Worm (Caenorhabditis elegans) whole organism, L1 larva: ENCODE results near the gene cyp-35B3.
A peak's percentile ranks its signal among the peaks of the same experiment; 100 is the strongest.

ENCODE experiments used
- C04F5.9 ChIP-seq: sonication (generic microtip); optimal IDR thresholded peaks from 2 replicates; lab custom pipeline; 2016; ENCODE audit warnings: missing genetic modification characterization, missing compliant biosample characterization
- F16B12.6 ChIP-seq: fragments of 150-350 bp; optimal IDR thresholded peaks from 2 replicates; lab custom pipeline; 2014; ENCODE audit warnings: missing biosample characterization, missing genetic modification characterization
- aha-1 ChIP-seq: fragments of 150-350 bp; optimal IDR thresholded peaks from 2 replicates; lab custom pipeline; 2014; ENCODE audit warnings: missing biosample characterization, missing genetic modification characterization
- alr-1 ChIP-seq: fragments of 200-800 bp; sonication (Bioruptor generic); optimal IDR thresholded peaks from 2 replicates; lab custom pipeline; 2018; ENCODE audit warnings: borderline replicate concordance, mild to moderate bottlenecking, missing genetic modification characterization, missing compliant biosample characterization
- blmp-1 ChIP-seq: fragments of 150-350 bp; optimal IDR thresholded peaks from 2 replicates; lab custom pipeline; 2014; ENCODE audit warnings: missing biosample characterization, missing genetic modification characterization
- ceh-63 ChIP-seq: fragments of 200-800 bp; sonication (Bioruptor generic); optimal IDR thresholded peaks from 2 replicates; lab custom pipeline; 2018; ENCODE audit warnings: mild to moderate bottlenecking, missing genetic modification characterization, missing compliant biosample characterization
- ceh-82 ChIP-seq, 3 experiments: fragments of 150-350 bp in 1 of 3; sonication (generic microtip) in 2 of 3; optimal IDR thresholded peaks; 2 replicates each; lab custom pipeline; 2014 to 2017; ENCODE audit warnings: missing biosample characterization in 3 of 3, missing genetic modification characterization in 3 of 3
- ceh-88 ChIP-seq: fragments of 200-800 bp; sonication (Bioruptor generic); IDR thresholded peaks from 2 replicates; pipeline ENCODE4 v1.3.6; 2022; ENCODE audit warnings: missing genetic modification characterization, missing compliant biosample characterization
- ces-1 ChIP-seq: fragments of 150-350 bp; optimal IDR thresholded peaks from 2 replicates; lab custom pipeline; 2014; ENCODE audit warnings: missing biosample characterization, missing genetic modification reagents, missing genetic modification characterization
- dsc-1 ChIP-seq: sonication (generic microtip); optimal IDR thresholded peaks from 2 replicates; lab custom pipeline; 2016; ENCODE audit warnings: mild to moderate bottlenecking, missing genetic modification characterization, missing compliant biosample characterization
- efl-1 ChIP-seq, 4 experiments: fragments of 150-350 bp; optimal IDR thresholded peaks in 3 of 4; peaks in 1 of 4; 1 replicate in 1 of 4; 2 replicates in 3 of 4; lab custom pipeline; 2014; ENCODE audit warnings: missing biosample characterization in 2 of 4, missing genetic modification characterization in 2 of 4, missing genetic modification reagents in 2 of 4
- egl-13 ChIP-seq: sonication (generic microtip); optimal IDR thresholded peaks from 2 replicates; lab custom pipeline; 2016; ENCODE audit warnings: missing genotype, missing genetic modification reagents, missing genetic modification characterization, missing compliant biosample characterization
- elt-3 ChIP-seq, 6 experiments: fragments of 150-350 bp in 1 of 6; sonication (generic microtip); optimal IDR thresholded peaks; 2 replicates each; lab custom pipeline; 2017 to 2018; ENCODE audit warnings: missing biosample characterization in 6 of 6, missing genetic modification characterization in 6 of 6, inconsistent platforms in 1 of 6
- hlh-17 ChIP-seq: fragments of 200-800 bp; sonication (Bioruptor generic); optimal IDR thresholded peaks from 2 replicates; lab custom pipeline; 2018; ENCODE audit warnings: missing genetic modification characterization, mild to moderate bottlenecking, missing compliant biosample characterization, moderate library complexity, borderline replicate concordance
- lin-14 ChIP-seq: fragments of 200-800 bp; sonication (Bioruptor generic); optimal IDR thresholded peaks from 2 replicates; lab custom pipeline; 2018; ENCODE audit warnings: mild to moderate bottlenecking, missing genetic modification characterization, moderate library complexity, missing compliant biosample characterization
- lin-35 ChIP-seq, 2 experiments: fragments of 150-350 bp; optimal IDR thresholded peaks; 2 replicates each; lab custom pipeline; 2014; ENCODE audit warnings: missing biosample characterization in 2 of 2, missing genetic modification characterization in 2 of 2, missing genetic modification reagents in 2 of 2
- lir-3 ChIP-seq: sonication (generic microtip); optimal IDR thresholded peaks from 2 replicates; lab custom pipeline; 2016; ENCODE audit warnings: mild to moderate bottlenecking, missing genetic modification characterization, moderate library complexity, missing compliant biosample characterization; ENCODE audit not compliant: poor library complexity
- mep-1 ChIP-seq: fragments of 150-350 bp; optimal IDR thresholded peaks from 2 replicates; lab custom pipeline; 2014; ENCODE audit warnings: missing biosample characterization, missing genetic modification characterization
- nhr-11 ChIP-seq: fragments of 150-350 bp; optimal IDR thresholded peaks from 2 replicates; lab custom pipeline; 2014; ENCODE audit warnings: missing biosample characterization, missing genetic modification characterization
- nhr-12 ChIP-seq: sonication (generic microtip); optimal IDR thresholded peaks from 2 replicates; lab custom pipeline; 2017; ENCODE audit warnings: missing biosample characterization, missing genetic modification characterization
- nhr-47 ChIP-seq: sonication (generic microtip); optimal IDR thresholded peaks from 2 replicates; lab custom pipeline; 2016; ENCODE audit warnings: mild to moderate bottlenecking, missing genetic modification characterization, moderate library complexity, missing compliant biosample characterization
- nhr-71 ChIP-seq: sonication (generic microtip); optimal IDR thresholded peaks from 2 replicates; lab custom pipeline; 2016; ENCODE audit warnings: mild to moderate bottlenecking, missing genetic modification characterization, moderate library complexity, missing compliant biosample characterization
- nhr-76 ChIP-seq: sonication (generic microtip); optimal IDR thresholded peaks from 2 replicates; lab custom pipeline; 2017; ENCODE audit warnings: missing biosample characterization, missing genetic modification characterization
- nhr-77 ChIP-seq: fragments of 150-350 bp; optimal IDR thresholded peaks from 2 replicates; lab custom pipeline; 2014; ENCODE audit warnings: missing biosample characterization, missing genetic modification characterization
- nhr-84 ChIP-seq: sonication (generic microtip); optimal IDR thresholded peaks from 2 replicates; lab custom pipeline; 2017; ENCODE audit warnings: missing biosample characterization, missing genetic modification characterization
- nhr-85 ChIP-seq: sonication (generic microtip); peaks from one replicate; lab custom pipeline; 2016; ENCODE audit warnings: missing genetic modification characterization, inconsistent platforms, missing compliant biosample characterization
- nhr-90 ChIP-seq: sonication (generic microtip); optimal IDR thresholded peaks from 2 replicates; lab custom pipeline; 2016; ENCODE audit warnings: mild to moderate bottlenecking, missing genetic modification characterization, missing compliant biosample characterization; ENCODE audit not compliant: poor library complexity
- pqm-1 ChIP-seq: sonication (generic microtip); optimal IDR thresholded peaks from 3 replicates; lab custom pipeline; 2017; ENCODE audit warnings: missing biosample characterization, missing genetic modification characterization
- skn-1 ChIP-seq: fragments of 150-350 bp; optimal IDR thresholded peaks from 2 replicates; lab custom pipeline; 2014; ENCODE audit warnings: missing biosample characterization, missing genetic modification characterization
- sox-4 ChIP-seq: sonication (generic microtip); optimal IDR thresholded peaks from 2 replicates; lab custom pipeline; 2016; ENCODE audit warnings: missing genetic modification characterization, missing compliant biosample characterization
- sup-37 ChIP-seq: fragments of 200-800 bp; sonication (Bioruptor generic); optimal IDR thresholded peaks from 2 replicates; lab custom pipeline; 2018; ENCODE audit warnings: mild to moderate bottlenecking, missing genetic modification characterization, missing compliant biosample characterization
- swsn-7 ChIP-seq: sonication (generic microtip); optimal IDR thresholded peaks from 2 replicates; lab custom pipeline; 2016; ENCODE audit warnings: missing genetic modification characterization, missing compliant biosample characterization
- unc-86 ChIP-seq: sonication (generic microtip); optimal IDR thresholded peaks from 2 replicates; lab custom pipeline; 2016; ENCODE audit warnings: missing genetic modification characterization, missing compliant biosample characterization
- unc-98 ChIP-seq: fragments of 200-800 bp; sonication (Bioruptor generic); IDR thresholded peaks from 2 replicates; pipeline ENCODE4 v1.3.6; 2022; ENCODE audit warnings: missing genetic modification characterization, missing compliant biosample characterization
- zag-1 ChIP-seq: fragments of 150-350 bp; optimal IDR thresholded peaks from 2 replicates; lab custom pipeline; 2014; ENCODE audit warnings: missing biosample characterization, missing genetic modification characterization
- ztf-11 ChIP-seq, 2 experiments: sonication (generic microtip); optimal IDR thresholded peaks; 2 replicates each; lab custom pipeline; 2016 to 2017; ENCODE audit warnings: missing genetic modification characterization in 2 of 2, missing biosample characterization in 1 of 2, missing compliant biosample characterization in 1 of 2
- ztf-4 ChIP-seq: fragments of 150-350 bp; optimal IDR thresholded peaks from 2 replicates; lab custom pipeline; 2014; ENCODE audit warnings: missing biosample characterization, missing genetic modification characterization

The cyp-35B3 gene

DNA sequence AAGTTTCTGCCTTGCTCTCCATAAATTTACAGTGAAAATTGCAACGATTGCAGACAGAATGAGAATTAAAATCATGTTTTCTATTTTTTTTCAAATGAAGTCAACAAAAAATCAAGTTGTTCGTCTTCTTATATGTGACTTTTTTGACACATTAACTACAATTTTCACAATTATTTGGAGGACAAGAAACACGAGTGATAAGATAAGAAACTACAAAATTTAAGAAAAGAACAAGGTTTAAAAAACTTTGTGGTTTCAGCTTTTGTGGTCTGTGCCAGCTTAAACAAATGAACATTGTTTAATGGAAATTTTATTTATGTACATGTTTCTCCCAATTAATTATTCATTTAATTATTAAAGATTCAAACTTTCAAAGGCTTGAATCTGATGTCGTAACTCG, 25.3 kb downstream of the cyp-35B3 start, which contains the start of gene cyp-34A9 (continued):
- no peak for TF ChIP-seq alr-1 (tag; lab: Kevin White, UChicago)
- no peak for TF ChIP-seq nhr-77
- TF ChIP-seq nhr-11 (tag; lab: Kevin White, UChicago): no peak
- TF ChIP-seq, all 84 proteins: peak for 7

DNA sequence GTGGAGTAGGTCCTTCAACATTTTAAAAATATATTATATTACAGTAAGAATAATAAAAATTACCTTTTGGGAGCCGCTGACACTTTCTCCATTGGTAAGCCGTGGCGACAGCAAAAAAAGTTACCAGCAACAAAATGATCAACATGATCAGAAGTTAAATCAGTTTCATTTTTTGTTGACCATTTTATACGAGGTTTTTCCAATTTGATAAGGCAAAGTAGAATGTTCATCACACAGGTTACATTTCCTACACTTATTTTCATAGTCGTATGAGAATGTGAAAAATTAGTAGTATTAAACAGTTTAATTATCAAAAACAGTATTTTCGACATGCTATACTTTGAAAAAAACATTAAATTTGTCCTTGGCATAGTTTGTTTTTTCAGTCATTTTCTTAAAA, 27.7 kb downstream of the cyp-35B3 start, which contains the start of gene cyp-34A10:
cyp-34A10 (minus strand) TSS at position 146 of the 400 bp plus-strand sequence.
- TF ChIP-seq nhr-84 (no peak), pqm-1 (tag; lab: Kevin White, UChicago) (no peak), nhr-47 (tag; lab: Kevin White, UChicago) (no peak), nhr-11 (tag; lab: Kevin White, UChicago) (no peak), elt-3 (tag; optimal IDR thresholded peaks at IDR 0.05; lab: Kevin White, UChicago) (no peak), nhr-71 (tag; lab: Kevin White, UChicago) (no peak), dsc-1 (no peak), sox-4 (tag; lab: Kevin White, UChicago) (no peak), ceh-82 (tag; optimal IDR thresholded peaks at IDR 0.05; lab: Kevin White, UChicago) (no peak)

ce11 chrV:3974361-3974760, 29.2 kb downstream of the cyp-35B3 start, which contains the start of gene str-82:
TSS of gene str-82 (plus strand) at chrV:3974661.
- TF ChIP-seq hlh-17 (GFP tag; lab: Kevin White, UChicago): no peak
- TF ChIP-seq nhr-12 (tag; lab: Kevin White, UChicago): no peak
- TF ChIP-seq ztf-4: no peak
- TF ChIP-seq mep-1 (tag; lab: Kevin White, UChicago): no peak
- TF ChIP-seq nhr-11 (tag; lab: Kevin White, UChicago): no peak
- TF ChIP-seq sup-37: no peak
- TF ChIP-seq egl-13: no peak
- TF ChIP-seq unc-98 (GFP tag; lab: Robert Waterston, UW): no peak
- TF ChIP-seq lin-35 (GFP tag; optimal IDR thresholded peaks at IDR 0.05; lab: Kevin White, UChicago): no peak
- TF ChIP-seq F16B12.6 (tag; lab: Kevin White, UChicago): no peak
- no peak for TF ChIP-seq lin-14 (GFP tag; lab: Kevin White, UChicago)
- no peak for TF ChIP-seq ztf-11 (tag; optimal IDR thresholded peaks at IDR 0.05; lab: Kevin White, UChicago)
- no peak for TF ChIP-seq lir-3
- TF ChIP-seq zag-1 (tag; lab: Kevin White, UChicago): no peak
- TF ChIP-seq skn-1 (tag; lab: Kevin White, UChicago): no peak
- no peak for TF ChIP-seq ceh-88
- TF ChIP-seq nhr-71 (tag; lab: Kevin White, UChicago): no peak
- no peak for TF ChIP-seq nhr-47 (tag; lab: Kevin White, UChicago)
- no peak for TF ChIP-seq swsn-7 (tag; lab: Kevin White, UChicago)

ce11 chrV:3976964-3977363, 31.8 kb downstream of the cyp-35B3 start, which contains the start of gene str-83:
TSS of gene str-83 (plus strand) at chrV:3977264.
- no peak for TF ChIP-seq ceh-88
- TF ChIP-seq ceh-63 (GFP tag; lab: Kevin White, UChicago): no peak
- no peak for TF ChIP-seq ces-1 (GFP tag; lab: Kevin White, UChicago)
- TF ChIP-seq ztf-11 (tag; optimal IDR thresholded peaks at IDR 0.05; lab: Kevin White, UChicago): no peak
- TF ChIP-seq nhr-76 (tag; lab: Kevin White, UChicago): no peak
- no peak for TF ChIP-seq blmp-1
- no peak for TF ChIP-seq unc-86 (tag; lab: Kevin White, UChicago)

ce11 chrV:3979053-3979452, 33.9 kb downstream of the cyp-35B3 start, which contains the start of gene nlp-34:
TSS of gene nlp-34 (minus strand) at chrV:3979134.
- TF ChIP-seq ztf-4 (no peak), efl-1 (optimal IDR thresholded peaks at IDR 0.05; lab: Kevin White, UChicago) (no peak), efl-1 (GFP tag; optimal IDR thresholded peaks at IDR 0.05 in 1 of 2; lab: Kevin White, UChicago) (no peak), C04F5.9 (no peak), nhr-85 (tag; lab: Kevin White, UChicago) (peak; percentile 73), ceh-82 (tag; optimal IDR thresholded peaks at IDR 0.05; lab: Kevin White, UChicago) (no peak), nhr-90 (tag; lab: Kevin White, UChicago) (no peak), aha-1 (tag; lab: Kevin White, UChicago) (no peak)
